Worm (Caenorhabditis elegans): ENCODE data around the gene F08G12.1.

The F08G12.1 gene

DNA sequence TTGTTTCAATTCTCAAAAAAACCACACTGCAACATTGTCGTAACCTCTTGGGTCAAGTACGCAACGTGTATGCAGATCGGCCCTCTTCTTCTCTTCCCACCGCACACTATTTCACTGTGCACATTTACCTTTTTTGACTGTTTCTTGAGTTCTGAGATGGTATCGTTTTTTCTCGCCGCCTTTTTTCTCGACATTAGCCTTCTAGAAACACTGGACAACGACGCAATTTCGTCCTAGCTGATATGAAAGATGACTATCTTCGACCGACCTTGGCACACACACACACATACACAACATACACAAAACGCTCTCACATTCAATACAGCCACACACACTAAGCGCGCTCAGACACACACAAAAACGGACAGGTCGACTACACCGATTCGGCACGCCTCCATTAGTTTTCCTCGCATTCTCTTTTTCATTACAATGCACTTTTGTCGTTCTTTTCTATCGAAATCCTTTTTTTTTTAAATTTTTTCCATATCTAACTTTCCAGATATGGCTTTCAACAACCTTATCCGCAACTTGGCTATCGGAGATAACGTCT lies 33.8 kb upstream of the F08G12.1 start, which contains the start of gene aco-1 (continued):
- TF ChIP-seq fos-1 (tag; optimal IDR thresholded peaks at IDR 0.05): no peak
- peak; percentile 47 for TF ChIP-seq unc-130 (tag; optimal IDR thresholded peaks at IDR 0.05)
- TF ChIP-seq zag-1 (tag; optimal IDR thresholded peaks at IDR 0.05): no peak
- 0 out of 2 replicates have a peak, but pooled peaks have one; percentile 33 for TF ChIP-seq nhr-19 (GFP tag; conservative IDR thresholded peaks at IDR 0.05)
- TF ChIP-seq rnt-1 (tag; optimal IDR thresholded peaks at IDR 0.05): peak; percentile 60
- no peak for TF ChIP-seq mef-2 (tag; optimal IDR thresholded peaks at IDR 0.05)
- peak in 1 of 3 experiments; percentile 24 for TF ChIP-seq ceh-82 (tag; optimal IDR thresholded peaks at IDR 0.05)
- peak; percentile 65 for TF ChIP-seq nhr-20 (tag; optimal IDR thresholded peaks at IDR 0.05)
- peak; percentile 24 for TF ChIP-seq xbp-1 (tag; optimal IDR thresholded peaks at IDR 0.05)
- no peak for TF ChIP-seq unc-62 (GFP tag; optimal IDR thresholded peaks at IDR 0.05)
- TF ChIP-seq nhr-90 (tag; optimal IDR thresholded peaks at IDR 0.05; ENCODE audit: poor library complexity): peak; percentile 73
- no peak for TF ChIP-seq pag-3 (tag; optimal IDR thresholded peaks at IDR 0.05; ENCODE audit: borderline replicate concordance, insufficient read depth)
- TF ChIP-seq tbx-2 (tag; optimal IDR thresholded peaks at IDR 0.05): no peak

DNA sequence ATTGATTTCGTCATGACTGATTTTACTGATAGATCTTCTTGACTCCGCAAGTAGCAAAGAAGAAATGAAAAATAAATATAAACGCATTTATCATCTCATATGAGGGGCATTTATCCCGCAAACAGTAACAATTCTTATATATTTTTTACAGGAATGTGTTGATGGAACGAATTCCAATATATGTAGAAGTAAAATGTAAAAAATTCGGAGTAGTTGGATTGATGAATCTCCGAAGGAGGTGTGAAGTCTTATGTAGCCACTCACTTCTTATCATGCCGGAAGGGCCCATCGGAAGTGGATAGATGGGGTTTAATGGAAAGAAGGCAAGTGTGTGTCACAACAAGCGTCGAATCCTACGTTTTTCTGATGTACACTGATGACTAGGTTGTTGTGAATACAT lies 32.1 kb upstream of the F08G12.1 start, which contains the start of gene gcy-9:
TSS of gene gcy-9 (minus strand) at position 101 of the 400 bp plus-strand sequence.
- no peak for TF ChIP-seq fkh-10 (GFP tag; optimal IDR thresholded peaks at IDR 0.05)
- TF ChIP-seq ces-1 (GFP tag; optimal IDR thresholded peaks at IDR 0.05): no peak
- no peak for TF ChIP-seq hpl-2 (GFP tag; optimal IDR thresholded peaks at IDR 0.05)
- TF ChIP-seq nhr-20 (tag; optimal IDR thresholded peaks at IDR 0.05): no peak
- TF ChIP-seq mab-9 (GFP tag; IDR thresholded peaks at IDR 0.05): no peak
- TF ChIP-seq hlh-4 (tag; optimal IDR thresholded peaks at IDR 0.05): no peak
- TF ChIP-seq nhr-76 (tag; optimal IDR thresholded peaks at IDR 0.05): no peak
- TF ChIP-seq C34B4.2 (tag; optimal IDR thresholded peaks at IDR 0.05): no peak
- TF ChIP-seq sox-4 (tag; optimal IDR thresholded peaks at IDR 0.05): no peak
- no peak for TF ChIP-seq irx-1 (tag; optimal IDR thresholded peaks at IDR 0.05)
- no peak for TF ChIP-seq ama-1 (optimal IDR thresholded peaks at IDR 0.05)

DNA sequence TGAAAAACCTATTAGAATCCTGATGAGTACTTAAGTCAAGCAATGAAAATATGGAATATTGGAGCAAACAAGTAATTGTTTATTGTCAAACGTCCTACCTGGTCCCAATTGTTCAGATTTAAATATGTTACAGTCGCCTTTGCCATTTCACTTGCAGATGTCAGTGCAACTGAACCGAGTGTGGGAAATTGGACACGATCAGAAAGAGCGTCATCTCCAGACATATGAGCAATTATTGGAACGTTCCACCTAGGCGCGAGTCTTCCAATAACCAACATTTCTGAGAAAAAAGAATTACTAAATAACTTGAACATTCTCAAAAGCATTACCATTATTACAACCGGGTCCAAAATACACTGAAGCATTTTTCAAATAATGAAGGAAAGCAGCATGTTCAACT lies 31.4 kb upstream of the F08G12.1 start:
- TF ChIP-seq sptf-1 (tag; optimal IDR thresholded peaks at IDR 0.05) (no peak), pag-3 (tag; optimal IDR thresholded peaks at IDR 0.05; ENCODE audit: borderline replicate concordance, insufficient read depth) (no peak), ama-1 (optimal IDR thresholded peaks at IDR 0.05) (no peak), ztf-11 (tag; optimal IDR thresholded peaks at IDR 0.05) (no peak), unc-62 (GFP tag; optimal IDR thresholded peaks at IDR 0.05) (no peak), rnt-1 (tag; optimal IDR thresholded peaks at IDR 0.05) (no peak), aly-2 (tag; optimal IDR thresholded peaks at IDR 0.05) (no peak), egl-13 (tag; optimal IDR thresholded peaks at IDR 0.05) (no peak), grh-1 (GFP tag; IDR thresholded peaks at IDR 0.05) (no peak), sup-37 (GFP tag; optimal IDR thresholded peaks at IDR 0.05) (no peak), nhr-71 (tag; optimal IDR thresholded peaks at IDR 0.05) (no peak), lir-3 (tag; optimal IDR thresholded peaks at IDR 0.05; ENCODE audit: poor library complexity) (no peak), snu-23 (GFP tag; optimal IDR thresholded peaks at IDR 0.05) (no peak)

DNA sequence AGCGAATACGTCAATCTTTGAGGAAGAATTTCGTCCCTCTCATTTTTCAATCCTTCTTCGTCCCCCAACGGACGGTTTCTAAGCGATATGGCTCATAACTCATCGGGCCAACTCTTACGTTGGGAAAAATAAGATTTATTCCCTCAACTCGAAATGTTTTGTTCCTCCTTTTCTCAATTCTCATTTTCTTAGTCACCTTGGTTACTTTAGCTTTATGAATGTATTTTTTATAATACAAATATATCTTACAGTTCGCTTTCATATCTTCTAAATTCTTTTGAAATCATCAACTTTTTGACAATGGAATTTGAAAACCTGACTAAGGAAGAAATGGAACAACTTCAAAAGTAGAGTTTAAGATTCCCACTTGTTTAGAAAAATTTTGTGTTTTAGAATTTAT lies 23.8 kb upstream of the F08G12.1 start, which contains the start of gene npr-9:
TSS of gene npr-9 (plus strand) at position 301 of the 400 bp plus-strand sequence.
- no peak for TF ChIP-seq mdl-1 (tag; optimal IDR thresholded peaks at IDR 0.05)
- TF ChIP-seq vab-15 (tag; optimal IDR thresholded peaks at IDR 0.05): no peak
- no peak for TF ChIP-seq snu-23 (GFP tag; optimal IDR thresholded peaks at IDR 0.05)
- TF ChIP-seq hlh-4 (tag; optimal IDR thresholded peaks at IDR 0.05): no peak
- no peak for TF ChIP-seq nhr-76 (tag; optimal IDR thresholded peaks at IDR 0.05)
- no peak for TF ChIP-seq aly-2 (tag; optimal IDR thresholded peaks at IDR 0.05)
- TF ChIP-seq fkh-8 (tag; optimal IDR thresholded peaks at IDR 0.05): no peak
- no peak for TF ChIP-seq ets-5 (GFP tag; IDR thresholded peaks at IDR 0.05)
- TF ChIP-seq ceh-8 (GFP tag; optimal IDR thresholded peaks at IDR 0.05): no peak
- TF ChIP-seq mab-9 (GFP tag; IDR thresholded peaks at IDR 0.05): no peak
- TF ChIP-seq tlp-1 (tag; optimal IDR thresholded peaks at IDR 0.05): no peak
- no peak for TF ChIP-seq elt-2 (tag; optimal IDR thresholded peaks at IDR 0.05)

All from whole organism, L1 larva.